Worm (Caenorhabditis elegans): ENCODE measurements around the gene M6.4.

Gene M6.4

ce11 chrX:593245-593733 lies 35.7 kb upstream of the M6.4 start:
- peak; percentile 96 for TF ChIP-seq unc-120 (tag; optimal IDR thresholded peaks at IDR 0.05; ENCODE audit: poor library complexity, severe bottlenecking)
- no peak for TF ChIP-seq flh-1 (GFP tag; optimal IDR thresholded peaks at IDR 0.05)
- TF ChIP-seq unc-39 (tag; optimal IDR thresholded peaks at IDR 0.05), result no peak
- TF ChIP-seq zip-8 (tag; optimal IDR thresholded peaks at IDR 0.05), result no peak
- no peak for TF ChIP-seq lin-32 (GFP tag; optimal IDR thresholded peaks at IDR 0.05)
- TF ChIP-seq bed-3 (GFP tag; optimal IDR thresholded peaks at IDR 0.05), result no peak
- TF ChIP-seq pha-4 (tag; optimal IDR thresholded peaks at IDR 0.05), result peak; percentile 85
- TF ChIP-seq nhr-12 (tag; optimal IDR thresholded peaks at IDR 0.05), result no peak
- no peak for TF ChIP-seq nhr-76 (tag; optimal IDR thresholded peaks at IDR 0.05)
- peak; percentile 2 for TF ChIP-seq sem-2 (GFP tag; optimal IDR thresholded peaks at IDR 0.05)
- no peak for TF ChIP-seq blmp-1 (tag; optimal IDR thresholded peaks at IDR 0.05)
- TF ChIP-seq tbx-8 (GFP tag; optimal IDR thresholded peaks at IDR 0.05), result peak; percentile 17
- TF ChIP-seq mls-2 (tag; optimal IDR thresholded peaks at IDR 0.05), result peak; percentile 71
- peak; percentile 89 for TF ChIP-seq cnd-1 (tag; optimal IDR thresholded peaks at IDR 0.05)
- TF ChIP-seq elt-3 (tag; optimal IDR thresholded peaks at IDR 0.05), result no peak
- peak; percentile 58 for TF ChIP-seq M03D4.4 (tag; optimal IDR thresholded peaks at IDR 0.05)
- TF ChIP-seq nhr-237 (tag; optimal IDR thresholded peaks at IDR 0.05), result peak; percentile 62
- TF ChIP-seq unc-62 (GFP tag; optimal IDR thresholded peaks at IDR 0.05), result peak; percentile 69
- no peak for TF ChIP-seq mab-5 (tag; optimal IDR thresholded peaks at IDR 0.05)
- peak; percentile 76 for TF ChIP-seq sptf-1 (tag; optimal IDR thresholded peaks at IDR 0.05)
- peak; percentile 69 for TF ChIP-seq ceh-43 (GFP tag; optimal IDR thresholded peaks at IDR 0.05)
- TF ChIP-seq ces-1 (GFP tag; optimal IDR thresholded peaks at IDR 0.05), result peak; percentile 54
- TF ChIP-seq nhr-28 (tag; optimal IDR thresholded peaks at IDR 0.05), result no peak
- peak; percentile 59 for TF ChIP-seq drap-1 (GFP tag; optimal IDR thresholded peaks at IDR 0.05)
- TF ChIP-seq hlh-1 (tag; optimal IDR thresholded peaks at IDR 0.05), result peak; percentile 79
- peak; percentile 81 for TF ChIP-seq lin-13 (tag; optimal IDR thresholded peaks at IDR 0.05)
- peak; percentile 83 for TF ChIP-seq ham-2 (GFP tag; optimal IDR thresholded peaks at IDR 0.05)
- TF ChIP-seq lsy-2 (tag; optimal IDR thresholded peaks at IDR 0.05), result peak; percentile 27
- no peak for TF ChIP-seq ceh-39 (tag; optimal IDR thresholded peaks at IDR 0.05)
- TF ChIP-seq snpc-4 (tag; optimal IDR thresholded peaks at IDR 0.05), result no peak
- no peak for TF ChIP-seq ceh-83 (GFP tag; optimal IDR thresholded peaks at IDR 0.05)
- TF ChIP-seq nhr-2 (tag; optimal IDR thresholded peaks at IDR 0.05), result peak; percentile 71
- TF ChIP-seq elt-1 (tag; optimal IDR thresholded peaks at IDR 0.05; ENCODE audit: borderline replicate concordance, insufficient read depth), result peak; percentile 63
- peak; percentile 56 for TF ChIP-seq mep-1 (tag; optimal IDR thresholded peaks at IDR 0.05)
- peak; percentile 84 for TF ChIP-seq ztf-11 (tag; optimal IDR thresholded peaks at IDR 0.05)

DNA sequence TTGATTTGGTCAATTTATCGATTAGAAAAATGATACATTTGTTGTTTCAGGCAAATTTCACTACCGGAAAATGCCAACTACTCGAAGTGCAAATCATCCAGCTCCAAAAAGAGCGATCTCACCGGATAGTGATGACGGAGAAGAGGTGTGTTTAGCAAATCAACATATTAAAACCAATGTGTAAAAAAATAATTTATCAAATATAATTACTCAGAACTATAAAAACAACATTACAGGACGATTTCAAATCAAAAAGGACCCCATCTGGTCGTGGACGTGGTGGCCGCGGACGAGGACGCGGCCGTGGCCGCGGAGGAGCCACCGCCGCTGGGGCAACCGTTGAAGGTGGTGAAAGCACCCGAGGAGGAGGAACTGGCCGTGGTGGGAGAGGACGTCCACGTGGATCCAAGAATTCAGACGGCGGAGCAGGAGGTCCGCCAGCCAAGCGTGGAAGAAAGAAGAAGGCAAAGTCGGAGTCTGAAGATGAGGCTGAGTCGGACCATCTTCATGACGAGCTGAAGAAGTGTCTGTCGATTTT lies 35.0 kb upstream of the M6.4 start, which contains the start of gene F13C5.2:
F13C5.2 (plus strand) TSS at position 51 of the 538 bp plus-strand sequence.
- TF ChIP-seq cnd-1 (tag; optimal IDR thresholded peaks at IDR 0.05) (peak; percentile 16), lin-32 (GFP tag; optimal IDR thresholded peaks at IDR 0.05) (no peak)

DNA sequence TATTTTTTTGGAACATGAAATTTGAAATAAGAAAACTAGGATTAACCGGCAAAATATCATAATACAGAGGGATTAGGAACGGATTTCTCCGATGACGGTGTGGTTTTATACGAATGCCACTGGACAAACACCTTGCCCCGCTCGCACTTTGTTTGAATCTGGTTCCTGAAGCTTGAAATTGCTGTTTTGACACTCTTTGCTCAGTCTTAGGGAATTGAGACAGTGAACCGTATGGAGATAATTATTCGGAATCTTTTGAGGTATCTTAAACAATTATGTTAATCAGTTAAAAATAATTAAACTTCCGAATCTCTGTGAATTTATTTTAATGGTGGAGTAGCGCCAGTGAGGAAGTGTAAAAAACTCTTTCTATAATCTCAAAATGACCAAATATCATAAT lies 29.5 kb upstream of the M6.4 start, which contains the start of gene F13C5.3:
F13C5.3 (minus strand) TSS at position 101 of the 400 bp plus-strand sequence.
- no peak for TF ChIP-seq tbx-8 (GFP tag; optimal IDR thresholded peaks at IDR 0.05)

DNA sequence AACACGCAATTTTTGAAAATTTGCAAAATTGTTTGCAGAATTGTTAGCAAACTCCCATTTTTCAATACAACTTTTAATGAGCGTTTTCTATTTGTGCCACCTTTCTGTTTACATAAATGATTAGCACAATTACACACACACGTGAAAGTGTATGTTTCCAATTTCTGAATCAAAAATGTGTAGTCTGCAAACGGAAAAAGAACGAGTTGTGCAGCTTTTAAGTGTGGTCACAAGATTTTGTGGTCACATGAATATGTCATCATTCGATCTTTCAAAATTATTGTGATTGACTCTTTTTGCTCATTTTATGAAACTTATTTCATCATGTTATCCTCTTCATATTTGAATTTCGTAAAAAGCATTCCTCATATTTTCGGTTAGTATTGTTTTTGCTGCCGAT lies 28.3 kb upstream of the M6.4 start:
- no peak for TF ChIP-seq blmp-1 (tag; optimal IDR thresholded peaks at IDR 0.05)
- no peak for TF ChIP-seq unc-62 (GFP tag; optimal IDR thresholded peaks at IDR 0.05)
- no peak for TF ChIP-seq unc-39 (tag; optimal IDR thresholded peaks at IDR 0.05)
- TF ChIP-seq cnd-1 (tag; optimal IDR thresholded peaks at IDR 0.05), result no peak
- no peak for TF ChIP-seq ceh-83 (GFP tag; optimal IDR thresholded peaks at IDR 0.05)
- TF ChIP-seq pha-4 (tag; optimal IDR thresholded peaks at IDR 0.05), result no peak

Measured in whole organism, mixed stage, embryonic.